Fruit fly (Drosophila melanogaster) whole organism, wandering third instar larva: Measurements from ENCODE around the gene mew.

ENCODE experiments used
- Abd-B ChIP-seq: fragments of >200 bp; optimal IDR thresholded peaks from 2 replicates; lab custom pipeline; 2017; ENCODE audit warnings: missing biosample characterization, missing genetic modification characterization
- CrebA ChIP-seq: fragments of 200-800 bp; sonication (Bioruptor generic); optimal IDR thresholded peaks from 2 replicates; lab custom pipeline; 2016; ENCODE audit warnings: missing biosample characterization, mild to moderate bottlenecking, missing genetic modification characterization, borderline replicate concordance
- Dif ChIP-seq: fragments of 200-275, 200-300 bp; sonication (Bioruptor generic); optimal IDR thresholded peaks from 2 replicates; lab custom pipeline; 2018; ENCODE audit warnings: missing biosample characterization, missing genetic modification characterization; ENCODE audit not compliant: partially characterized antibody
- GATAd ChIP-seq: sonication (Bioruptor generic); optimal IDR thresholded peaks from 2 replicates; lab custom pipeline; 2016; ENCODE audit warnings: missing biosample characterization, missing genetic modification characterization
- OdsH ChIP-seq: fragments of 200-800 bp; sonication (Bioruptor generic); optimal IDR thresholded peaks from 2 replicates; lab custom pipeline; 2016; ENCODE audit warnings: missing biosample characterization, mild to moderate bottlenecking, missing genetic modification characterization
- fru ChIP-seq: fragments of 200-800 bp; sonication (Bioruptor generic); optimal IDR thresholded peaks from 3 replicates; lab custom pipeline; 2016; ENCODE audit warnings: missing biosample characterization, mild to moderate bottlenecking, missing genetic modification characterization
- h ChIP-seq: fragments of 200-800 bp; sonication (Bioruptor generic); optimal IDR thresholded peaks from 3 replicates; lab custom pipeline; 2016; ENCODE audit warnings: missing biosample characterization, mild to moderate bottlenecking, missing genetic modification characterization
- pan ChIP-seq: fragments of >200 bp; optimal IDR thresholded peaks from 2 replicates; lab custom pipeline; 2017
- psq ChIP-seq: fragments of 200-800 bp; sonication (Bioruptor generic); optimal IDR thresholded peaks from 3 replicates; lab custom pipeline; 2017; ENCODE audit warnings: missing biosample characterization, mild to moderate bottlenecking, missing genetic modification characterization, moderate library complexity
- sage ChIP-seq: fragments of 200-800 bp; sonication (Bioruptor generic); optimal IDR thresholded peaks from 2 replicates; lab custom pipeline; 2016; ENCODE audit warnings: missing biosample characterization, mild to moderate bottlenecking, missing genetic modification characterization
- sv ChIP-seq: fragments of 200-800 bp; sonication (Bioruptor generic); optimal IDR thresholded peaks from 3 replicates; lab custom pipeline; 2016; ENCODE audit warnings: missing biosample characterization, missing genetic modification characterization
- usp ChIP-seq: fragments of >200 bp; optimal IDR thresholded peaks from 2 replicates; lab custom pipeline; 2017; ENCODE audit warnings: missing biosample characterization, missing genetic modification characterization
- woc ChIP-seq: sonication (Bioruptor generic); optimal IDR thresholded peaks from 2 replicates; lab custom pipeline; 2016; ENCODE audit warnings: missing biosample characterization, mild to moderate bottlenecking, missing genetic modification characterization

DNA sequence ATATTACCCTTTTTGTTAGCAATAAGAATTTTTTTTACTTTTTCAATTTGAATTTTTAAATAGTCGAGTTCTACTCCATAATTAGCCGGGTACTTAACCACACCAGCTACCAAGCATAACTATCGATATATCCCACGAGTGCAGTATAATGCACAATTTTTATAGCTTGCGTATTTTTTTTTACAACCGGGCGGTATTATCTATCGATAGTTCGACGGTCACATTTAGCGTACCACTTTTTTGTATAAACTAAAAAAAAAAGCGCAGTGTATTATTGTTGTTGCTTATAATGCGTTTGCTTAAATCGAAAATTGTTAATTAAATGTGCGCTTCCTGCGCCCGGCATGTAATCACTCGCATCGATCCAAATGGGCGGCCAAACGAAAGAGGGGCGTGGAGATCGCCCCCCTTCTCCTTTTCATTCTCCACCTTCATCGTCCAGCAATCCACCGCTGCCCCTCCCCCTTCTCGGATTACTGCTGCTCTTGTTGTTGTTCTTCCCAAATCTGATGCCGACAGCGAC is 29.6 kb upstream of the mew start, which contains the start of gene Remo:
- TF ChIP-seq h (GFP tag; lab: Kevin White, UChicago): no peak
- TF ChIP-seq GATAd (GFP tag; lab: Kevin White, UChicago): no peak
- TF ChIP-seq fru (GFP tag; lab: Kevin White, UChicago): no peak
- no peak for TF ChIP-seq psq (GFP tag; lab: Kevin White, UChicago)
- no peak for TF ChIP-seq woc (GFP tag; lab: Kevin White, UChicago)
- TF ChIP-seq sage: no peak
- TF ChIP-seq pan (lab: Kevin White, UChicago): no peak
- TF ChIP-seq OdsH (GFP tag; lab: Kevin White, UChicago): peak; percentile 0
- no peak for TF ChIP-seq sv (GFP tag; lab: Kevin White, UChicago)
- TF ChIP-seq usp (GFP tag; lab: Kevin White, UChicago): no peak
- no peak for TF ChIP-seq Abd-B (GFP tag; lab: Kevin White, UChicago)
- TF ChIP-seq Dif: no peak
- TF ChIP-seq CrebA (GFP tag; lab: Kevin White, UChicago): no peak
